Fruit fly (Drosophila melanogaster) whole organism, embryonic: ENCODE data around the gene fred.

Experiments
- Bgb ChIP-seq: fragments of 200-800 bp; sonication (Bioruptor generic); IDR thresholded peaks from 2 replicates; pipeline ENCODE4 v1.3.6; 2022; ENCODE audit warnings: missing biosample characterization, missing genetic modification characterization; ENCODE audit not compliant: partially characterized antibody
- BtbVII ChIP-seq: fragments of 200-800 bp; sonication (Bioruptor generic); optimal IDR thresholded peaks from 3 replicates; lab custom pipeline; 2017; ENCODE audit warnings: missing biosample characterization, mild to moderate bottlenecking, missing genetic modification characterization
- CG10209 ChIP-seq: fragments of 200-800 bp; sonication (Bioruptor generic); optimal IDR thresholded peaks from 3 replicates; lab custom pipeline; 2017; ENCODE audit warnings: missing biosample characterization, mild to moderate bottlenecking, missing genetic modification characterization, missing genetic modification reagents
- CG10366 ChIP-seq: fragments of 200-800 bp; sonication (Bioruptor generic); IDR thresholded peaks from 2 replicates; pipeline ENCODE4 v1.3.6; 2022; ENCODE audit warnings: missing biosample characterization, missing genetic modification characterization
- CG11456 ChIP-seq: fragments of 200-800 bp; sonication (Bioruptor generic); IDR thresholded peaks from 3 replicates; pipeline ENCODE4 v1.3.6; 2022; ENCODE audit warnings: missing biosample characterization, missing genetic modification characterization
- CG11504 ChIP-seq: fragments of 200-800 bp; sonication (Bioruptor generic); optimal IDR thresholded peaks from 3 replicates; lab custom pipeline; 2019; ENCODE audit warnings: missing biosample characterization, mild to moderate bottlenecking, missing genetic modification characterization, moderate library complexity
- CG14860 ChIP-seq: fragments of 200-800 bp; sonication (Bioruptor generic); IDR thresholded peaks from 3 replicates; pipeline ENCODE4 v1.3.6; 2022; ENCODE audit warnings: missing biosample characterization, missing genetic modification characterization; ENCODE audit not compliant: partially characterized antibody
- CG15073 ChIP-seq: fragments of 200-800 bp; sonication (Bioruptor generic); optimal IDR thresholded peaks from 2 replicates; lab custom pipeline; 2016; ENCODE audit warnings: missing biosample characterization, missing genetic modification characterization
- CG15479 ChIP-seq: fragments of 200-800 bp; sonication (Bioruptor generic); optimal IDR thresholded peaks from 3 replicates; lab custom pipeline; 2019; ENCODE audit warnings: missing biosample characterization, mild to moderate bottlenecking, missing genetic modification characterization, moderate library complexity
- CG1603 ChIP-seq: fragments of 200-800 bp; sonication (Bioruptor generic); optimal IDR thresholded peaks from 2 replicates; lab custom pipeline; 2019; ENCODE audit warnings: missing biosample characterization, mild to moderate bottlenecking, missing genetic modification characterization, moderate library complexity
- CG17568 ChIP-seq: fragments of 200-800 bp; sonication (Bioruptor generic); optimal IDR thresholded peaks from 2 replicates; lab custom pipeline; 2018; ENCODE audit warnings: missing biosample characterization, mild to moderate bottlenecking, missing genetic modification characterization, moderate library complexity
- CG17912 ChIP-seq: fragments of 200-800 bp; sonication (Bioruptor generic); optimal IDR thresholded peaks from 2 replicates; lab custom pipeline; 2018; ENCODE audit warnings: missing biosample characterization, mild to moderate bottlenecking, missing genetic modification characterization
- CG18476 ChIP-seq: fragments of 200-800 bp; sonication (Bioruptor generic); optimal IDR thresholded peaks from 2 replicates; lab custom pipeline; 2016; ENCODE audit warnings: missing biosample characterization, mild to moderate bottlenecking, missing genetic modification characterization
- CG18599 ChIP-seq: fragments of 200-800 bp; sonication (Bioruptor generic); optimal IDR thresholded peaks from 3 replicates; lab custom pipeline; 2017; ENCODE audit warnings: missing biosample characterization, missing genetic modification characterization, mild to moderate bottlenecking, moderate library complexity, missing genetic modification reagents
- CG34224 ChIP-seq: fragments of 200-800 bp; sonication (Bioruptor generic); IDR thresholded peaks from 3 replicates; pipeline ENCODE4 v1.3.6; 2022; ENCODE audit warnings: missing biosample characterization, missing genetic modification characterization; ENCODE audit not compliant: partially characterized antibody
- CG4707 ChIP-seq: fragments of 200-800 bp; sonication (Bioruptor generic); optimal IDR thresholded peaks from 2 replicates; lab custom pipeline; 2018; ENCODE audit warnings: missing biosample characterization, mild to moderate bottlenecking, missing genetic modification characterization, moderate library complexity
- CG4730 ChIP-seq: fragments of 200-800 bp; sonication (Bioruptor generic); IDR thresholded peaks from 2 replicates; pipeline ENCODE4 v1.3.6; 2022; ENCODE audit warnings: missing biosample characterization, missing genetic modification characterization
- CG6272 ChIP-seq: fragments of 200-800 bp; sonication (Bioruptor generic); IDR thresholded peaks from 2 replicates; pipeline ENCODE4 v1.3.6; 2022; ENCODE audit warnings: missing biosample characterization, missing genetic modification characterization
- CG8478 ChIP-seq: fragments of >200 bp; optimal IDR thresholded peaks from 2 replicates; lab custom pipeline; 2018
- CG9437 ChIP-seq: fragments of 200-800 bp; sonication (Bioruptor generic); optimal IDR thresholded peaks from 2 replicates; lab custom pipeline; 2018; ENCODE audit warnings: missing biosample characterization, mild to moderate bottlenecking, missing genetic modification characterization
- CTCF ChIP-seq: fragments of 200-800 bp; sonication (Bioruptor generic); optimal IDR thresholded peaks from 2 replicates; lab custom pipeline; 2017; ENCODE audit warnings: missing biosample characterization, mild to moderate bottlenecking, missing genetic modification characterization, moderate library complexity
- Camta ChIP-seq: fragments of 200-800 bp; sonication (Bioruptor generic); optimal IDR thresholded peaks from 2 replicates; lab custom pipeline; 2016; ENCODE audit warnings: missing biosample characterization, missing genetic modification characterization
- D19B ChIP-seq: fragments of 200-800 bp; sonication (Bioruptor generic); optimal IDR thresholded peaks from 2 replicates; lab custom pipeline; 2017; ENCODE audit warnings: missing biosample characterization, mild to moderate bottlenecking, missing genetic modification characterization
- Drgx ChIP-seq: fragments of 200-800 bp; sonication (Bioruptor generic); IDR thresholded peaks from 2 replicates; pipeline ENCODE4 v1.3.6; 2022; ENCODE audit warnings: missing biosample characterization, missing genetic modification characterization
- E2f2 ChIP-seq: fragments of 200-800 bp; sonication (Bioruptor generic); IDR thresholded peaks from 2 replicates; pipeline ENCODE4 v1.3.6; 2022; ENCODE audit warnings: missing biosample characterization, missing genetic modification characterization
- H2.0 ChIP-seq: fragments of 200-800 bp; sonication (Bioruptor generic); IDR thresholded peaks from 2 replicates; pipeline ENCODE4 v1.3.6; 2022; ENCODE audit warnings: missing biosample characterization, missing genetic modification characterization
- HLH4C ChIP-seq: fragments of 200-800 bp; sonication (Bioruptor generic); IDR thresholded peaks from 3 replicates; pipeline ENCODE4 v1.3.6; 2022; ENCODE audit warnings: missing biosample characterization, missing genetic modification characterization; ENCODE audit not compliant: partially characterized antibody
- Kr ChIP-seq: fragments of 200-800 bp; sonication (Bioruptor generic); optimal IDR thresholded peaks from 2 replicates; lab custom pipeline; 2017; ENCODE audit warnings: missing biosample characterization, mild to moderate bottlenecking, missing genetic modification characterization
- Max ChIP-seq: fragments of 200-800 bp; sonication (Bioruptor generic); optimal IDR thresholded peaks from 2 replicates; lab custom pipeline; 2016; ENCODE audit warnings: missing biosample characterization, mild to moderate bottlenecking, missing genetic modification characterization
- NC2β ChIP-seq: fragments of 200-800 bp; sonication (Bioruptor generic); optimal IDR thresholded peaks from 2 replicates; lab custom pipeline; 2016; ENCODE audit warnings: missing biosample characterization, missing genetic modification characterization
- Nf-YA ChIP-seq: fragments of 200-800 bp; sonication (Bioruptor generic); IDR thresholded peaks from 2 replicates; pipeline ENCODE4 v1.3.6; 2022; ENCODE audit warnings: missing biosample characterization, missing genetic modification characterization
- Rfx ChIP-seq: fragments of 200-800 bp; sonication (Bioruptor generic); IDR thresholded peaks from 2 replicates; pipeline ENCODE4 v1.3.6; 2022; ENCODE audit warnings: missing biosample characterization, missing genetic modification characterization
- Usf ChIP-seq: fragments of 200-800 bp; sonication (Bioruptor generic); optimal IDR thresholded peaks from 2 replicates; lab custom pipeline; 2017; ENCODE audit warnings: missing genotype, missing biosample characterization, missing genetic modification characterization
- ab ChIP-seq: fragments of 200-800 bp; sonication (Bioruptor generic); optimal IDR thresholded peaks from 2 replicates; lab custom pipeline; 2016; ENCODE audit warnings: missing biosample characterization, missing genetic modification characterization
- abd-A ChIP-seq: fragments of 200-800 bp; sonication (Bioruptor generic); optimal IDR thresholded peaks from 3 replicates; lab custom pipeline; 2019; ENCODE audit warnings: missing biosample characterization, mild to moderate bottlenecking, missing genetic modification characterization, moderate library complexity
- amos ChIP-seq: fragments of 200-800 bp; sonication (Bioruptor generic); IDR thresholded peaks from 2 replicates; pipeline ENCODE4 v1.3.6; 2022; ENCODE audit warnings: missing biosample characterization, missing genetic modification characterization; ENCODE audit not compliant: partially characterized antibody
- az2 ChIP-seq: fragments of 200-800 bp; sonication (Bioruptor generic); optimal IDR thresholded peaks from 3 replicates; lab custom pipeline; 2016; ENCODE audit warnings: missing biosample characterization, missing genetic modification characterization
- chm ChIP-seq: fragments of 200-800 bp; sonication (Bioruptor generic); IDR thresholded peaks from 2 replicates; pipeline ENCODE4 v1.3.6; 2022; ENCODE audit warnings: missing biosample characterization, missing genetic modification characterization
- chn ChIP-seq: fragments of 200-800 bp; sonication (Bioruptor generic); optimal IDR thresholded peaks from 2 replicates; lab custom pipeline; 2016; ENCODE audit warnings: missing biosample characterization, missing genetic modification characterization
- da ChIP-seq: fragments of 200-800 bp; sonication (Bioruptor generic); optimal IDR thresholded peaks from 2 replicates; lab custom pipeline; 2016; ENCODE audit warnings: missing biosample characterization, missing genetic modification characterization
- dysf ChIP-seq: fragments of 200-800 bp; sonication (Bioruptor generic); IDR thresholded peaks from 3 replicates; pipeline ENCODE4 v1.3.6; 2022; ENCODE audit warnings: missing biosample characterization, missing genetic modification characterization
- ewg ChIP-seq: fragments of 200-800 bp; sonication (Bioruptor generic); optimal IDR thresholded peaks from 3 replicates; lab custom pipeline; 2017; ENCODE audit warnings: mild to moderate bottlenecking, missing biosample characterization, missing genetic modification reagents, missing genetic modification characterization
- gfzf ChIP-seq: fragments of 200-800 bp; sonication (Bioruptor generic); optimal IDR thresholded peaks from 2 replicates; lab custom pipeline; 2016; ENCODE audit warnings: missing biosample characterization, mild to moderate bottlenecking, missing genetic modification characterization, moderate library complexity
- gro ChIP-seq: fragments of 200-800 bp; sonication (Bioruptor generic); optimal IDR thresholded peaks from 2 replicates; lab custom pipeline; 2016; ENCODE audit warnings: missing biosample characterization, missing genetic modification characterization
- nau ChIP-seq: fragments of 200-800 bp; sonication (Bioruptor generic); optimal IDR thresholded peaks from 3 replicates; lab custom pipeline; 2017; ENCODE audit warnings: missing biosample characterization, mild to moderate bottlenecking, missing genetic modification characterization, missing genetic modification reagents
- prd ChIP-seq, 3 experiments: fragments of >200 bp in 2 of 3; fragments of 200-800 bp in 1 of 3; sonication (Bioruptor generic) in 1 of 3; optimal IDR thresholded peaks in 2 of 3; IDR thresholded peaks in 1 of 3; 2 replicates in 2 of 3; 3 replicates in 1 of 3; pipeline versions ENCODE4 v1.3.6 to Lab custom; 2017 to 2022; ENCODE audit warnings: missing biosample characterization in 1 of 3, missing genetic modification characterization in 1 of 3
- usp ChIP-seq: fragments of >200 bp; optimal IDR thresholded peaks from 2 replicates; lab custom pipeline; 2017; ENCODE audit warnings: missing biosample characterization, missing genetic modification characterization
- z ChIP-seq: fragments of 200-800 bp; sonication (Bioruptor generic); IDR thresholded peaks from 3 replicates; pipeline ENCODE4 v1.3.6; 2022; ENCODE audit warnings: missing biosample characterization, missing genetic modification characterization

fred gene

dm6 chr2L:3893331-3893730 lies 98.2 kb downstream of the fred start (continued):
- TF ChIP-seq H2.0 (GFP tag; lab: Robert Waterston, UW): 0 out of 2 replicates have a peak, but pooled peaks have one; percentile 41
- TF ChIP-seq chm: no peak
- no peak for TF ChIP-seq CG18476 (GFP tag; lab: Kevin White, UChicago)
- TF ChIP-seq dysf: no peak
- TF ChIP-seq CG1603: no peak
- TF ChIP-seq az2: no peak
- TF ChIP-seq CG15073: no peak
- no peak for TF ChIP-seq Usf (GFP tag; lab: Kevin White, UChicago)
- peak; percentile 15; the same call in 1 of the 2 replicates for TF ChIP-seq CG6272 (GFP tag; lab: Robert Waterston, UW)
- TF ChIP-seq CG11456 (GFP tag; lab: Robert Waterston, UW): 0 out of 3 replicates have a peak, but pooled peaks have one; percentile 28
- TF ChIP-seq CTCF (GFP tag; lab: Kevin White, UChicago): peak; percentile 81
- no peak for TF ChIP-seq ab
- TF ChIP-seq E2f2 (GFP tag; lab: Robert Waterston, UW): no peak

dm6 chr2L:3889865-3890264 lies 101.6 kb downstream of the fred start:
- TF ChIP-seq CG10366 (no peak), Nf-YA (GFP tag; lab: Robert Waterston, UW) (no peak), CG10209 (GFP tag; lab: Kevin White, UChicago) (no peak), CG15479 (GFP tag; lab: Kevin White, UChicago) (peak; percentile 18), prd (optimal IDR thresholded peaks at IDR 0.05; lab: Kevin White, UChicago) (peak in 1 of 2 experiments; percentile 82), prd (GFP tag; IDR thresholded peaks at IDR 0.05; lab: Robert Waterston, UW) (no peak), CTCF (GFP tag; lab: Kevin White, UChicago) (peak; percentile 39), CG11504 (tag; lab: Kevin White, UChicago) (peak; percentile 2), D19B (no peak), ewg (GFP tag; lab: Kevin White, UChicago) (no peak), Max (GFP tag; lab: Kevin White, UChicago) (no peak)

- TF ChIP-seq Bgb (GFP tag; lab: Robert Waterston, UW) (no peak), CG34224 (no peak), abd-A (no peak), Drgx (GFP tag; lab: Robert Waterston, UW) (no peak), gro (no peak), CG9437 (GFP tag; lab: Kevin White, UChicago) (peak; percentile 73), CG4730 (GFP tag; lab: Robert Waterston, UW) (no peak), nau (no peak), CG17912 (no peak), usp (GFP tag; lab: Kevin White, UChicago) (no peak), BtbVII (GFP tag; lab: Kevin White, UChicago) (no peak), CG14860 (GFP tag; lab: Robert Waterston, UW) (no peak), CG8478 (no peak), Rfx (GFP tag; lab: Robert Waterston, UW) (peak; percentile 50), CG18599 (peak; percentile 33), chn (no peak), amos (GFP tag; lab: Robert Waterston, UW) (no peak), HLH4C (GFP tag; lab: Robert Waterston, UW) (no peak), gfzf (GFP tag; lab: Kevin White, UChicago) (no peak), NC2β (GFP tag; lab: Kevin White, UChicago) (no peak), CG17568 (GFP tag; lab: Kevin White, UChicago) (no peak), z (GFP tag; lab: Robert Waterston, UW) (no peak), da (GFP tag; lab: Kevin White, UChicago) (no peak), Camta (GFP tag; lab: Kevin White, UChicago) (no peak), Kr (no peak), CG4707 (GFP tag; lab: Kevin White, UChicago) (peak; percentile 95)
Measured at dm6 chr2L:3888754-3889603, 102.5 kb downstream of the fred start.
